Fruit fly (Drosophila melanogaster) whole organism, wandering third instar larva: Measurements from ENCODE around the gene Acbp5.
A peak's percentile ranks its signal among the peaks of the same experiment; 100 is the strongest.

Experiments
- Abd-B ChIP-seq: fragments of >200 bp; optimal IDR thresholded peaks from 2 replicates; lab custom pipeline; 2017; ENCODE audit warnings: missing biosample characterization, missing genetic modification characterization
- CG32264 ChIP-seq: fragments of 200-800 bp; sonication (Bioruptor generic); optimal IDR thresholded peaks from 2 replicates; lab custom pipeline; 2016; ENCODE audit warnings: missing biosample characterization, missing genetic modification characterization
- CG9705 ChIP-seq: fragments of 200-800 bp; sonication (Bioruptor generic); optimal IDR thresholded peaks from 2 replicates; lab custom pipeline; 2018; ENCODE audit warnings: missing biosample characterization, mild to moderate bottlenecking, missing genetic modification characterization
- CrebA ChIP-seq: fragments of 200-800 bp; sonication (Bioruptor generic); optimal IDR thresholded peaks from 2 replicates; lab custom pipeline; 2016; ENCODE audit warnings: missing biosample characterization, mild to moderate bottlenecking, missing genetic modification characterization, borderline replicate concordance
- Dfd ChIP-seq: fragments of >200 bp; optimal IDR thresholded peaks from 2 replicates; lab custom pipeline; 2017; ENCODE audit warnings: missing biosample characterization, missing genetic modification characterization
- Dif ChIP-seq: fragments of 200-275, 200-300 bp; sonication (Bioruptor generic); optimal IDR thresholded peaks from 2 replicates; lab custom pipeline; 2018; ENCODE audit warnings: missing biosample characterization, missing genetic modification characterization; ENCODE audit not compliant: partially characterized antibody
- GATAd ChIP-seq: sonication (Bioruptor generic); optimal IDR thresholded peaks from 2 replicates; lab custom pipeline; 2016; ENCODE audit warnings: missing biosample characterization, missing genetic modification characterization
- HLH106 ChIP-seq: fragments of 200-800 bp; optimal IDR thresholded peaks from 3 replicates; lab custom pipeline; 2019; ENCODE audit warnings: missing biosample characterization, mild to moderate bottlenecking, missing genetic modification characterization, moderate library complexity
- Hnf4 ChIP-seq: fragments of 200-800 bp; sonication (Bioruptor generic); optimal IDR thresholded peaks from 2 replicates; lab custom pipeline; 2016; ENCODE audit warnings: missing biosample characterization, mild to moderate bottlenecking, missing genetic modification characterization
- Hr78 ChIP-seq: fragments of >200 bp; optimal IDR thresholded peaks from 2 replicates; lab custom pipeline; 2017; ENCODE audit warnings: missing biosample characterization, missing genetic modification characterization
- Mio ChIP-seq: sonication (Bioruptor generic); optimal IDR thresholded peaks from 2 replicates; lab custom pipeline; 2016; ENCODE audit warnings: missing biosample characterization, missing genetic modification characterization
- Myc ChIP-seq: fragments of >200 bp; optimal IDR thresholded peaks from 2 replicates; lab custom pipeline; 2017
- N ChIP-seq: fragments of >200 bp; optimal IDR thresholded peaks from 2 replicates; lab custom pipeline; 2018; ENCODE audit warnings: missing biosample characterization, missing external identifiers, missing genetic modification characterization
- OdsH ChIP-seq: fragments of 200-800 bp; sonication (Bioruptor generic); optimal IDR thresholded peaks from 2 replicates; lab custom pipeline; 2016; ENCODE audit warnings: missing biosample characterization, mild to moderate bottlenecking, missing genetic modification characterization
- Rel ChIP-seq, 2 experiments: fragments of 200-800 bp; sonication (Bioruptor generic) in 1 of 2; optimal IDR thresholded peaks; 2 replicates in 1 of 2; 3 replicates in 1 of 2; lab custom pipeline; 2016 to 2019; ENCODE audit warnings: mild to moderate bottlenecking in 2 of 2, missing biosample characterization in 2 of 2, missing genetic modification characterization in 2 of 2, moderate library complexity in 1 of 2
- Sp1 ChIP-seq: fragments of 200-800 bp; sonication (Bioruptor generic); optimal IDR thresholded peaks from 3 replicates; lab custom pipeline; 2019; ENCODE audit warnings: missing biosample characterization, mild to moderate bottlenecking, missing genetic modification characterization, moderate library complexity
- Vsx2 ChIP-seq: fragments of 200-300, 225-300 bp; sonication (Bioruptor generic); optimal IDR thresholded peaks from 2 replicates; lab custom pipeline; 2018; ENCODE audit warnings: missing biosample characterization, missing genetic modification characterization; ENCODE audit not compliant: partially characterized antibody
- br ChIP-seq: fragments of 200-800 bp; sonication (Bioruptor generic); optimal IDR thresholded peaks from 2 replicates; lab custom pipeline; 2016; ENCODE audit warnings: missing biosample characterization, missing genetic modification characterization
- brk ChIP-seq: fragments of 200-800 bp; sonication (Bioruptor generic); optimal IDR thresholded peaks from 2 replicates; lab custom pipeline; 2016; ENCODE audit warnings: missing biosample characterization, mild to moderate bottlenecking, missing genetic modification characterization
- dl ChIP-seq, 2 experiments: fragments of 175-275, 200-275 bp in 1 of 2; fragments of 200-275 bp in 1 of 2; sonication (Bioruptor generic); optimal IDR thresholded peaks; lab custom pipeline; 2018; ENCODE audit warnings: mild to moderate bottlenecking in 2 of 2, missing biosample characterization in 2 of 2, missing genetic modification characterization in 2 of 2, moderate library complexity in 2 of 2; ENCODE audit not compliant: partially characterized antibody in 2 of 2, insufficient read depth in 1 of 2
- dmrt93B ChIP-seq: fragments of 200-800 bp; sonication (Bioruptor generic); optimal IDR thresholded peaks from 2 replicates; lab custom pipeline; 2018; ENCODE audit warnings: missing biosample characterization, mild to moderate bottlenecking, missing genetic modification characterization
- dsf ChIP-seq: sonication (Bioruptor generic); optimal IDR thresholded peaks from 2 replicates; lab custom pipeline; 2016; ENCODE audit warnings: missing biosample characterization, missing genetic modification characterization, borderline replicate concordance
- ey ChIP-seq: fragments of 200-800 bp; sonication (Bioruptor generic); optimal IDR thresholded peaks from 2 replicates; lab custom pipeline; 2016; ENCODE audit warnings: missing biosample characterization, missing genetic modification characterization
- fru ChIP-seq: fragments of 200-800 bp; sonication (Bioruptor generic); optimal IDR thresholded peaks from 3 replicates; lab custom pipeline; 2016; ENCODE audit warnings: missing biosample characterization, mild to moderate bottlenecking, missing genetic modification characterization
- h ChIP-seq: fragments of 200-800 bp; sonication (Bioruptor generic); optimal IDR thresholded peaks from 3 replicates; lab custom pipeline; 2016; ENCODE audit warnings: missing biosample characterization, mild to moderate bottlenecking, missing genetic modification characterization
- jim ChIP-seq: fragments of 175-275, 200-325 bp; sonication (Bioruptor generic); optimal IDR thresholded peaks from 2 replicates; lab custom pipeline; 2016; ENCODE audit warnings: missing biosample characterization, mild to moderate bottlenecking, missing genetic modification characterization
- lola ChIP-seq: fragments of >200 bp; optimal IDR thresholded peaks from 2 replicates; lab custom pipeline; 2017; ENCODE audit warnings: missing biosample characterization, missing genetic modification characterization
- pan ChIP-seq: fragments of >200 bp; optimal IDR thresholded peaks from 2 replicates; lab custom pipeline; 2017
- psq ChIP-seq: fragments of 200-800 bp; sonication (Bioruptor generic); optimal IDR thresholded peaks from 3 replicates; lab custom pipeline; 2017; ENCODE audit warnings: missing biosample characterization, mild to moderate bottlenecking, missing genetic modification characterization, moderate library complexity
- rgr ChIP-seq: fragments of 200-800 bp; sonication (Bioruptor generic); optimal IDR thresholded peaks from 3 replicates; lab custom pipeline; 2016; ENCODE audit warnings: missing biosample characterization, mild to moderate bottlenecking, missing genetic modification characterization
- sage ChIP-seq: fragments of 200-800 bp; sonication (Bioruptor generic); optimal IDR thresholded peaks from 2 replicates; lab custom pipeline; 2016; ENCODE audit warnings: missing biosample characterization, mild to moderate bottlenecking, missing genetic modification characterization
- sv ChIP-seq: fragments of 200-800 bp; sonication (Bioruptor generic); optimal IDR thresholded peaks from 3 replicates; lab custom pipeline; 2016; ENCODE audit warnings: missing biosample characterization, missing genetic modification characterization
- tai ChIP-seq: sonication (Bioruptor generic); optimal IDR thresholded peaks from 2 replicates; lab custom pipeline; 2016; ENCODE audit warnings: missing biosample characterization, missing genetic modification characterization
- usp ChIP-seq: fragments of >200 bp; optimal IDR thresholded peaks from 2 replicates; lab custom pipeline; 2017; ENCODE audit warnings: missing biosample characterization, missing genetic modification characterization
- woc ChIP-seq: sonication (Bioruptor generic); optimal IDR thresholded peaks from 2 replicates; lab custom pipeline; 2016; ENCODE audit warnings: missing biosample characterization, mild to moderate bottlenecking, missing genetic modification characterization

Acbp5 gene

DNA sequence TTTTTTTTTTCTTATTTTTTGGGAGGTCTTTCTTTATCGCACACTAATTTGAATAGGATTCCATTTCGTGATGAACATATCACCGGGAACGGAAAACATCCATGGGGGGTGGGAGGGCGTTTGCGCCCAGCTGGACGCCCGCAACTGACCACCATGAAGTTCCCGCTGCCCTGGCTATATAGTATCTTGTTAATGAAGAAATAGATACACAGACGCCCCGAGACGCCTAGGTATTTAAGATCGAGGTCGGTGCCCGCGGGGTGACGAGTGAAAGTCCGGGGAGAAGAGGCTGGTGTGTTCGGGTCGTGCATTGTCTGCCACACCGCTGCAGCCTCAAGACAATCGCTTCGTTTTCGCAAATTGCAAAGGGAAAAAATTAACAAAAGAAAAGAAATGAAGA, 37.7 kb upstream of the Acbp5 start:
- TF ChIP-seq tai (GFP tag; lab: Kevin White, UChicago) (no peak), GATAd (GFP tag; lab: Kevin White, UChicago) (no peak), Mio (GFP tag; lab: Kevin White, UChicago) (no peak), woc (no peak), Hr78 (no peak), dmrt93B (no peak), Myc (lab: Kevin White, UChicago) (no peak), jim (GFP tag; lab: Kevin White, UChicago) (no peak), sage (GFP tag; lab: Kevin White, UChicago) (no peak), HLH106 (tag; lab: Kevin White, UChicago) (no peak), rgr (GFP tag; lab: Kevin White, UChicago) (no peak), dl (GFP tag; optimal IDR thresholded peaks at IDR 0.05; lab: Kevin White, UChicago; ENCODE audit: insufficient read depth in 1 of 2, partially characterized antibody in 2 of 2) (no peak), pan (no peak), Dfd (GFP tag; lab: Kevin White, UChicago) (no peak), brk (GFP tag; lab: Kevin White, UChicago) (no peak), N (GFP tag; lab: Kevin White, UChicago) (no peak), Sp1 (GFP tag; lab: Kevin White, UChicago) (no peak), ey (GFP tag; lab: Kevin White, UChicago) (no peak)

DNA sequence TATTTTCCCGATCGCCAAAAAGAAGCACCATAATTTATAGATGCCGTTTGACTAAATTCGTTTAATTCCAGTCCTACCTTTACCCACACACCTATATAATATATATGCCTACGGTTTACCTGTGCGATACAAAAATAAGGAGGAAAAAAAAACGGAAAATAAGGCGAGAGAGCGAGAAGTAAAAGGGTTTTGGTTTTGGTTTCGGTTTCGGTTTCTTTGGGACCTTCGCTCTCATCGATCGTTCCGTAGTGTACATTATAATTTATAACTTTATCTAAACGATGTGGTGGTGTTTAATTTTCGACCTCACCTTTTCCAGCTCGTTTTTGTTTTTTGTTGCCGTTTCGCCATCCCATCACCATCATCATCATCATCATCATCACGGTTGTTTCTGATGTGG, 37.2 kb upstream of the Acbp5 start:
- TF ChIP-seq ey (GFP tag; lab: Kevin White, UChicago): no peak
- peak; percentile 50 for TF ChIP-seq psq (GFP tag; lab: Kevin White, UChicago)
- TF ChIP-seq dl (GFP tag; optimal IDR thresholded peaks at IDR 0.05; lab: Kevin White, UChicago; ENCODE audit: insufficient read depth in 1 of 2, partially characterized antibody in 2 of 2): no peak
- TF ChIP-seq dsf (GFP tag; lab: Kevin White, UChicago): no peak
- TF ChIP-seq Dif (GFP tag; lab: Kevin White, UChicago): no peak
- no peak for TF ChIP-seq Mio (GFP tag; lab: Kevin White, UChicago)
- TF ChIP-seq fru: no peak
- TF ChIP-seq h (GFP tag; lab: Kevin White, UChicago): no peak
- no peak for TF ChIP-seq tai (GFP tag; lab: Kevin White, UChicago)
- no peak for TF ChIP-seq lola
- TF ChIP-seq jim (GFP tag; lab: Kevin White, UChicago): no peak
- TF ChIP-seq Sp1 (GFP tag; lab: Kevin White, UChicago): no peak
- TF ChIP-seq OdsH (GFP tag; lab: Kevin White, UChicago): no peak
- no peak for TF ChIP-seq N (GFP tag; lab: Kevin White, UChicago)
- no peak for TF ChIP-seq rgr (GFP tag; lab: Kevin White, UChicago)
- TF ChIP-seq sage (GFP tag; lab: Kevin White, UChicago): peak; percentile 55
- no peak for TF ChIP-seq CG9705 (GFP tag; lab: Kevin White, UChicago)
- no peak for TF ChIP-seq CG32264 (GFP tag; lab: Kevin White, UChicago)
- TF ChIP-seq usp (GFP tag; lab: Kevin White, UChicago): no peak
- peak; percentile 30 for TF ChIP-seq Hnf4
- TF ChIP-seq HLH106 (tag; lab: Kevin White, UChicago): no peak
- no peak for TF ChIP-seq dmrt93B
- TF ChIP-seq Rel (GFP tag; optimal IDR thresholded peaks at IDR 0.05; lab: Kevin White, UChicago): peak; percentile 35
- TF ChIP-seq Rel (tag; optimal IDR thresholded peaks at IDR 0.05; lab: Kevin White, UChicago): no peak
- no peak for TF ChIP-seq Abd-B (GFP tag; lab: Kevin White, UChicago)
- no peak for TF ChIP-seq Myc (lab: Kevin White, UChicago)
- no peak for TF ChIP-seq Hr78
- no peak for TF ChIP-seq brk (GFP tag; lab: Kevin White, UChicago)
- TF ChIP-seq CrebA: peak; percentile 35
- no peak for TF ChIP-seq sv (GFP tag; lab: Kevin White, UChicago)
- peak; percentile 2 for TF ChIP-seq woc
- TF ChIP-seq br (GFP tag; lab: Kevin White, UChicago): no peak
- no peak for TF ChIP-seq pan
- no peak for TF ChIP-seq Dfd (GFP tag; lab: Kevin White, UChicago)
- TF ChIP-seq, all 38 proteins: peak for 6

dm6 chr3L:8825030-8825407, 36.7 kb upstream of the Acbp5 start:
- TF ChIP-seq psq (GFP tag; lab: Kevin White, UChicago): peak; percentile 32
- peak in 1 of 2 experiments; percentile 44 for TF ChIP-seq dl (GFP tag; optimal IDR thresholded peaks at IDR 0.05; lab: Kevin White, UChicago; ENCODE audit: insufficient read depth in 1 of 2, partially characterized antibody in 2 of 2)
- TF ChIP-seq br (GFP tag; lab: Kevin White, UChicago): peak; percentile 6
- peak; percentile 84 for TF ChIP-seq Vsx2 (GFP tag; lab: Kevin White, UChicago)
- no peak for TF ChIP-seq dmrt93B
- peak; percentile 50 for TF ChIP-seq sage (GFP tag; lab: Kevin White, UChicago)
- no peak for TF ChIP-seq Abd-B (GFP tag; lab: Kevin White, UChicago)
- no peak for TF ChIP-seq Sp1 (GFP tag; lab: Kevin White, UChicago)
- TF ChIP-seq Dif (GFP tag; lab: Kevin White, UChicago): peak; percentile 76
- TF ChIP-seq Rel (GFP tag; optimal IDR thresholded peaks at IDR 0.05; lab: Kevin White, UChicago): peak; percentile 78
- peak; percentile 94 for TF ChIP-seq Rel (tag; optimal IDR thresholded peaks at IDR 0.05; lab: Kevin White, UChicago)
- peak; percentile 68 for TF ChIP-seq CrebA
- TF ChIP-seq brk (GFP tag; lab: Kevin White, UChicago): peak; percentile 74
